Worm (Caenorhabditis elegans) whole organism, L3 larva: Measurements from ENCODE around the gene dot-1.4.

Experiments
- nhr-23 ChIP-seq: fragments of 150-350 bp; optimal IDR thresholded peaks from 2 replicates; lab custom pipeline; 2014; ENCODE audit warnings: missing biosample characterization, missing genetic modification reagents, missing genetic modification characterization
- nhr-77 ChIP-seq: fragments of 150-350 bp; optimal IDR thresholded peaks from 2 replicates; lab custom pipeline; 2014; ENCODE audit warnings: missing biosample characterization, missing genetic modification characterization

DNA sequence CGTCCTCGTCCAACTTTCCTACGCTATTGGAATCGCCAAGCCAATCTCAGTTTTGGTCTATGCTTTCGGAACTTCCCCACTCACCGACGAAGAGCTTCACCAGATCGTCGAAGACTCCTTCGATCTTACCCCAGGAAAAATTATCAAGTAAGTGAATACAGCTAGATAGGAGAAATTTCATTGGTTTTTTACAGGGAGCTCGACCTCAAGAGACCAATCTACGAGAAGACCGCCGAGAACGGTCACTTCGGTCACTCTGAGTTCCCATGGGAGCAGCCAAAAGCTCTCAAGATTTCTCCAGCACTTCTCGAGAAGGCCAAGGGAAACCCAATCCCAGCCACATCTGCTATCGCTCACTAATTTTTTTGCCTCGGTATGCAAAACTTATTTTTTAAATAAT lies 35.6 kb upstream of the dot-1.4 start:
- no peak for TF ChIP-seq nhr-77 (tag; lab: Kevin White, UChicago)
- TF ChIP-seq nhr-23: no peak
